Worm (Caenorhabditis elegans) whole organism, L3 larva: ENCODE results near the gene rpn-13.

Experiments
- ama-1 ChIP-seq: fragments of 150-350 bp; optimal IDR thresholded peaks from 2 replicates; lab custom pipeline; 2018
- mml-1 ChIP-seq: fragments of 150-350 bp; sonication (generic microtip); optimal IDR thresholded peaks from 3 replicates; lab custom pipeline; 2014; ENCODE audit warnings: missing biosample characterization, missing genetic modification characterization
- nhr-28 ChIP-seq: fragments of 150-350 bp; optimal IDR thresholded peaks from 2 replicates; lab custom pipeline; 2014; ENCODE audit warnings: missing biosample characterization, missing genetic modification characterization
- nhr-77 ChIP-seq: fragments of 150-350 bp; optimal IDR thresholded peaks from 2 replicates; lab custom pipeline; 2014; ENCODE audit warnings: missing biosample characterization, missing genetic modification characterization
- pha-4 ChIP-seq: fragments of 150-350 bp; optimal IDR thresholded peaks from 2 replicates; lab custom pipeline; 2014; ENCODE audit warnings: missing biosample characterization, missing genetic modification reagents, missing genetic modification characterization
- tbx-2 ChIP-seq: sonication (generic microtip); optimal IDR thresholded peaks from 2 replicates; lab custom pipeline; 2016; ENCODE audit warnings: mild to moderate bottlenecking, missing genetic modification characterization, missing compliant biosample characterization

DNA sequence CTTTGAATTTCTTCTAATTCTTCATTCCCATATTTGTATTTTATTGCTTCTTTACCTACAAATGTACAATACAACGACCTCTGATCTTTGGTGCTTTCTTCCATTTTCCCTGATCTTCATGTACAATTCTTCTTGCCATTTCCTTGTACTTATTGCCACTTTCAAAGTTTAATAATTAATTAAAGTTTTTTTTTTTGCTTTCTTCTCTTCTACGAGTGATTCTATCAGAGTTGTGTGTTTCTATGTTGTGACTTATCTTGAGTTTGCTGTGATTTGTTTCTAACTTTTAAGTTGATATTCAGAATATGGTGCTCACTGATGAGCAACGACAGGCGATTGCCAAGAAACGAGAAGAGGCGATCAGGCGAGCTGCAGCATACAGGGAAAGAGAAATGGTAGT is 48.9 kb upstream of the rpn-13 start, which contains the start of gene smrc-1:
- TF ChIP-seq nhr-77 (tag; lab: Kevin White, UChicago) (no peak), mml-1 (tag; lab: Kevin White, UChicago) (no peak), ama-1 (lab: Kevin White, UChicago) (no peak), tbx-2 (no peak), pha-4 (tag; lab: Kevin White, UChicago) (no peak), nhr-28 (tag; lab: Kevin White, UChicago) (no peak)
